Worm (Caenorhabditis elegans): ENCODE results near the gene C35D10.7.

DNA sequence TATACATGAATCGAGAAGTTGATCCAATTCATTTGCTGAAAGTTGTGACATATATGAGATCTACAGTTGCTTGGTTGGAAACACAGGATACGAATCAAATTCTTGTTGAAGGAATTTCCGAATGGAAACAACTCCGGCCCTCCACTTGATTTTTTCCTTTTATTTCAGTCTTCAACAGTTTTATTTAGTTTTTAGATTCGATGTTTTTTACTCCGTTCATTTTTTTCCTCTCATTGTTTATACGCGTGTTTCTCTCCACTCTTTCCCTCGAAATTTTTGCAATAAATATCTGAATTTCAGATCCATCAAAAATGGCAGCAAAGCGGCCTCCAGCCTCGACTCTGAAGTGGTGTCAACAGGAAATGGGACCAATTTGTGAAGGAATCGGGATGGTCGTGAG lies 7.1 kb downstream of the C35D10.7 start, which contains the start of gene coq-8:
- TF ChIP-seq lin-35 (GFP tag; optimal IDR thresholded peaks at IDR 0.05): no peak
- no peak for TF ChIP-seq nhr-120 (GFP tag; IDR thresholded peaks at IDR 0.05)
- no peak for TF ChIP-seq lsy-27 (tag; optimal IDR thresholded peaks at IDR 0.05; ENCODE audit: borderline replicate concordance, insufficient read depth)
- TF ChIP-seq sdz-38 (tag; optimal IDR thresholded peaks at IDR 0.05): no peak
- no peak for TF ChIP-seq somi-1 (GFP tag; optimal IDR thresholded peaks at IDR 0.05)
- no peak for TF ChIP-seq B0019.2 (GFP tag; conservative IDR thresholded peaks at IDR 0.05)
- no peak for TF ChIP-seq ama-1 (optimal IDR thresholded peaks at IDR 0.05)
- TF ChIP-seq ama-1 (GFP tag; optimal IDR thresholded peaks at IDR 0.05): no peak
- TF ChIP-seq athp-1 (tag; optimal IDR thresholded peaks at IDR 0.05): no peak
- no peak for TF ChIP-seq akir-1 (GFP tag; optimal IDR thresholded peaks at IDR 0.05)

All from whole organism, young adult.